Worm (Caenorhabditis elegans): ENCODE data around the gene dsl-4.
A peak's percentile ranks its signal among the peaks of the same experiment; 100 is the strongest.

dsl-4 gene

DNA sequence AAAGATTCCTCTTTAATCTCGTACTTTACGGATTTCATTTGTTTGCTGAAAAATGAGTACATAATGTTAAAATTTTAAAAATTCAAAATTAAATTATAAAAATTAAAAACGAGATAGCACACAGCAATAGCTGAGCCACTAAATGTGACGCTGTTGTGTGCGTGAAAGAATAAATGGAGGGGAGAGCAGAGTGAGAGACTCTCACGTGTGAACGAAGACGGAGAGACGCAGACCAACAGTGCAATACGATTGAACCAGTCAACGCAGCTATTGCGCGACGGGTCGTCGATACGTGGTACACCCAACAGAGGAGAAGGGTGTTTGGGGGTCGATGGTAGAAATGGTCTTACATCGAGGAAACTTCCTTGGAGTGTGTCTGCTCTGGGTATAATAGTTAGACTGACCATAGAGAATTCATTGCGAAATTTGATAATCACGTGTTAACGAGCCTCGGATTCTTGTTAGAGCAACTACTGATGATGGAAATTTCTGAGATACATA, 8.5 kb downstream of the dsl-4 start, which contains the start of gene F16B12.4 (continued):
- TF ChIP-seq ztf-4 (tag; optimal IDR thresholded peaks at IDR 0.05), result no peak
- TF ChIP-seq ama-1 (optimal IDR thresholded peaks at IDR 0.05), result no peak
- no peak for TF ChIP-seq zag-1 (tag; optimal IDR thresholded peaks at IDR 0.05)
- TF ChIP-seq nhr-85 (tag), result peak; percentile 1
- TF ChIP-seq snu-23 (GFP tag; optimal IDR thresholded peaks at IDR 0.05), result peak; percentile 12

DNA sequence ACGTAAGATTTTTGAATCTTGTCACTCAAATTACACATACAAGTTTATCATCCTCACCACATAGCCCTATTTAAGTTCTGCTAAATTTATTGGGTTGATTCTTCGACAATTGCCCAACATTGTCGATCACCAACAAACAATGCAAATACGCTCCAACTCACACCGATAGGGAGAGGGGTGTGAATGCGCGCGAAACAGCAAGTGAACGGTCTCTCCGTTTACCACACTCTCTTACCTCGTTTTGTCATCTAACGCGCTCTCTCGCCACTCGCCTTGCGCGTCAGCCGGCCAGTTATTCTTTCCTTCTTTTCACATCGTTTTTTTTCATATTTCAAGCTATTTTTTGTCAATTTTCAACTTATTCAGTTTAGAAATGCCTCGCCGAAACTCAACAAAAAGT, 11.8 kb downstream of the dsl-4 start, which contains the start of gene F16B12.6:
TSS of gene F16B12.6 (plus strand) at position 331 of the 400 bp plus-strand sequence.
- TF ChIP-seq rnt-1 (tag; optimal IDR thresholded peaks at IDR 0.05), result peak; percentile 72
- TF ChIP-seq ces-1 (GFP tag; optimal IDR thresholded peaks at IDR 0.05), result no peak
- TF ChIP-seq lin-15B (tag; optimal IDR thresholded peaks at IDR 0.05), result peak; percentile 88
- peak; percentile 85 for TF ChIP-seq mep-1 (tag; optimal IDR thresholded peaks at IDR 0.05)
- no peak for TF ChIP-seq ztf-4 (tag; optimal IDR thresholded peaks at IDR 0.05)
- peak; percentile 87 for TF ChIP-seq tbx-2 (tag; optimal IDR thresholded peaks at IDR 0.05)
- TF ChIP-seq lin-35 (GFP tag; optimal IDR thresholded peaks at IDR 0.05), result peak; percentile 94
- TF ChIP-seq Y116A8C.19 (tag; optimal IDR thresholded peaks at IDR 0.05; ENCODE audit: borderline replicate concordance), result no peak
- TF ChIP-seq zip-4 (GFP tag; optimal IDR thresholded peaks at IDR 0.05), result no peak
- TF ChIP-seq ceh-82 (tag; optimal IDR thresholded peaks at IDR 0.05), result peak; percentile 56 to 91 (median 64)
- peak; percentile 59 for TF ChIP-seq blmp-1 (tag; optimal IDR thresholded peaks at IDR 0.05)
- peak; percentile 53 for TF ChIP-seq aly-2 (tag; optimal IDR thresholded peaks at IDR 0.05)
- TF ChIP-seq lin-13 (GFP tag; optimal IDR thresholded peaks at IDR 0.05), result peak; percentile 78
- peak; percentile 84 for TF ChIP-seq nhr-47 (tag; optimal IDR thresholded peaks at IDR 0.05)
- no peak for TF ChIP-seq C34B4.2 (tag; optimal IDR thresholded peaks at IDR 0.05)
- TF ChIP-seq elt-3 (tag; optimal IDR thresholded peaks at IDR 0.05), result peak in 3 of 6 experiments; percentile 8 to 46 (median 34)
- TF ChIP-seq ceh-88 (GFP tag; IDR thresholded peaks at IDR 0.05), result peak; percentile 57; the same call in 1 of the 2 replicates
- TF ChIP-seq hlh-17 (GFP tag; optimal IDR thresholded peaks at IDR 0.05; ENCODE audit: borderline replicate concordance), result no peak
- peak; percentile 71 for TF ChIP-seq nhr-19 (GFP tag; conservative IDR thresholded peaks at IDR 0.05)
- TF ChIP-seq F16B12.6 (tag; optimal IDR thresholded peaks at IDR 0.05), result peak; percentile 77
- TF ChIP-seq xbp-1 (tag; optimal IDR thresholded peaks at IDR 0.05), result peak; percentile 80
- TF ChIP-seq pax-3 (tag; optimal IDR thresholded peaks at IDR 0.05), result peak; percentile 31
- TF ChIP-seq nhr-85 (tag), result peak; percentile 90
- TF ChIP-seq egl-13 (tag; optimal IDR thresholded peaks at IDR 0.05), result peak; percentile 44
- no peak for TF ChIP-seq nhr-12 (tag; optimal IDR thresholded peaks at IDR 0.05)
- peak; percentile 68 for TF ChIP-seq nhr-90 (tag; optimal IDR thresholded peaks at IDR 0.05; ENCODE audit: poor library complexity)
- TF ChIP-seq mab-9 (GFP tag; IDR thresholded peaks at IDR 0.05), result peak; percentile 47; the same call in 1 of the 2 replicates
- peak; percentile 64 for TF ChIP-seq unc-86 (tag; optimal IDR thresholded peaks at IDR 0.05)
- TF ChIP-seq isw-1 (GFP tag; IDR thresholded peaks at IDR 0.05), result peak; percentile 71
- TF ChIP-seq lir-3 (tag; optimal IDR thresholded peaks at IDR 0.05; ENCODE audit: poor library complexity), result peak; percentile 13
- peak; percentile 16 for TF ChIP-seq C04F5.9 (tag; optimal IDR thresholded peaks at IDR 0.05)
- TF ChIP-seq fkh-8 (tag; optimal IDR thresholded peaks at IDR 0.05), result peak; percentile 92
- TF ChIP-seq nhr-11 (tag; optimal IDR thresholded peaks at IDR 0.05), result no peak
- peak; percentile 85 for TF ChIP-seq nhr-20 (tag; optimal IDR thresholded peaks at IDR 0.05)
- TF ChIP-seq irx-1 (tag; optimal IDR thresholded peaks at IDR 0.05), result peak; percentile 65
- no peak for TF ChIP-seq ceh-63 (GFP tag; optimal IDR thresholded peaks at IDR 0.05)
- no peak for TF ChIP-seq nhr-84 (tag; optimal IDR thresholded peaks at IDR 0.05)
- peak; percentile 86 to 90 (median 88) for TF ChIP-seq dpl-1 (GFP tag; optimal IDR thresholded peaks at IDR 0.05)
- TF ChIP-seq grh-1 (GFP tag; IDR thresholded peaks at IDR 0.05), result no peak; the same call in 1 of the 2 replicates
- TF ChIP-seq snpc-4 (tag; optimal IDR thresholded peaks at IDR 0.05), result peak; percentile 72
- TF ChIP-seq ceh-90 (tag; optimal IDR thresholded peaks at IDR 0.05), result no peak
- TF ChIP-seq nhr-71 (tag; optimal IDR thresholded peaks at IDR 0.05), result peak; percentile 88
- no peak for TF ChIP-seq ztf-11 (tag; optimal IDR thresholded peaks at IDR 0.05)
- TF ChIP-seq ceh-8 (GFP tag; optimal IDR thresholded peaks at IDR 0.05), result no peak
- no peak for TF ChIP-seq mef-2 (tag; optimal IDR thresholded peaks at IDR 0.05)
- no peak for TF ChIP-seq unc-62 (GFP tag; optimal IDR thresholded peaks at IDR 0.05)
- no peak for TF ChIP-seq efl-3 (GFP tag; optimal IDR thresholded peaks at IDR 0.05)
